Fruit fly (Drosophila melanogaster): ENCODE data around the gene Spt7.

dm6 chrX:17830644-17831043 is 19.6 kb upstream of the Spt7 start, which contains the start of gene CG6398:
- TF ChIP-seq CG4496 (GFP tag; IDR thresholded peaks at IDR 0.05), result peak; percentile 44; the same call in 1 of the 3 replicates
- no peak for TF ChIP-seq CG32121 (GFP tag; IDR thresholded peaks at IDR 0.05)
- TF ChIP-seq CG13204 (GFP tag; optimal IDR thresholded peaks at IDR 0.05), result peak; percentile 64
- TF ChIP-seq CG8301 (tag; optimal IDR thresholded peaks at IDR 0.05), result no peak
- no peak for TF ChIP-seq D1 (tag; optimal IDR thresholded peaks at IDR 0.05)
- TF ChIP-seq rn (GFP tag; IDR thresholded peaks at IDR 0.05), result no peak
- no peak for TF ChIP-seq fd96Ca (GFP tag; IDR thresholded peaks at IDR 0.05)
- TF ChIP-seq Pif1A (GFP tag; optimal IDR thresholded peaks at IDR 0.05), result no peak
- TF ChIP-seq CG34367 (tag; optimal IDR thresholded peaks at IDR 0.05), result no peak
